Worm (Caenorhabditis elegans): ENCODE measurements around the gene clec-66.

DNA sequence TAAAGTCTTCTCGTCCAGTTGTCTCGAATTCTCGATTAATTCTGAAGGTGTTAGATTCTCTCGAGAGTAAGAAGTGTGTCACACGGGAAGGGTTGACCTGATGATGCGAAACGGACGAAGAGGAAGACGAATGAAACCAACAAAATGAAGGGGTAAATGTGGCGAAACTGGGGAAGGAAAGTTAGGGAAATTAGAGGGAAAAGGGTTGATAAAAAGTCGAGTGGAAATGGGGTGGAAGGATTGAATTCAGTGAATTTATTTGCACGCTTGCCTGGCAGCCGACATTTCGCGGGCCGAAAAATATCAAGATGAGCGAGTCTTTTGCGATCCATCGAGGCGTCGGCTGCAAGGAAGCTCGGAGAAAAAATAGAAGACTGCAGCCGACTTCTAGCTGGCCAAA lies 44.0 kb downstream of the clec-66 start, which contains the start of gene F58G1.7:
- TF ChIP-seq blmp-1 (tag; optimal IDR thresholded peaks at IDR 0.05; ENCODE audit: insufficient read depth) (no peak), ZK546.5 (tag; optimal IDR thresholded peaks at IDR 0.05) (no peak), ztf-4 (tag; optimal IDR thresholded peaks at IDR 0.05) (no peak), elt-3 (tag; optimal IDR thresholded peaks at IDR 0.05) (no peak), ztf-11 (tag; optimal IDR thresholded peaks at IDR 0.05) (no peak), lsy-2 (tag; optimal IDR thresholded peaks at IDR 0.05) (no peak)

Measured in whole organism, L2 larva.